Worm (Caenorhabditis elegans) whole organism, L2 larva: ENCODE results near the gene bath-29.
A peak's percentile ranks its signal among the peaks of the same experiment; 100 is the strongest.

Source experiments
- F13H6.1 ChIP-seq: sonication (generic microtip); optimal IDR thresholded peaks from 2 replicates; lab custom pipeline; 2016; ENCODE audit warnings: missing genetic modification characterization, missing compliant biosample characterization
- R02D3.7 ChIP-seq: fragments of 150-350 bp; optimal IDR thresholded peaks from 2 replicates; lab custom pipeline; 2014; ENCODE audit warnings: missing biosample characterization, missing genetic modification characterization
- Y55F3AM.14 ChIP-seq: fragments of 200-800 bp; sonication (Bioruptor generic); optimal IDR thresholded peaks from 2 replicates; lab custom pipeline; 2018; ENCODE audit warnings: mild to moderate bottlenecking, missing genetic modification characterization, missing compliant biosample characterization
- ZK546.5 ChIP-seq: sonication (generic microtip); optimal IDR thresholded peaks from 2 replicates; lab custom pipeline; 2017; ENCODE audit warnings: missing biosample characterization, missing genetic modification characterization
- aly-2 ChIP-seq: fragments of 150-350 bp; optimal IDR thresholded peaks from 2 replicates; lab custom pipeline; 2014; ENCODE audit warnings: missing biosample characterization, missing genetic modification characterization
- ama-1 ChIP-seq: fragments of 150-350 bp; optimal IDR thresholded peaks from 2 replicates; lab custom pipeline; 2018; ENCODE audit warnings: inconsistent platforms
- ceh-16 ChIP-seq: fragments of 150-350 bp; optimal IDR thresholded peaks from 2 replicates; lab custom pipeline; 2014; ENCODE audit warnings: missing biosample characterization, missing genetic modification characterization
- crh-2 ChIP-seq: sonication (generic microtip); optimal IDR thresholded peaks from 2 replicates; lab custom pipeline; 2017; ENCODE audit warnings: missing biosample characterization, missing genetic modification characterization
- egl-27 ChIP-seq: sonication (generic microtip); optimal IDR thresholded peaks from 3 replicates; lab custom pipeline; 2017; ENCODE audit warnings: missing biosample characterization, missing genetic modification reagents, missing genetic modification characterization
- elt-1 ChIP-seq: fragments of 150-350 bp; optimal IDR thresholded peaks from 2 replicates; lab custom pipeline; 2014; ENCODE audit warnings: missing biosample characterization, missing genetic modification characterization
- fos-1 ChIP-seq: fragments of 150-350 bp; optimal IDR thresholded peaks from 2 replicates; lab custom pipeline; 2014; ENCODE audit warnings: missing biosample characterization, missing genetic modification characterization
- gmeb-1 ChIP-seq: fragments of 150-350 bp; optimal IDR thresholded peaks from 2 replicates; lab custom pipeline; 2014; ENCODE audit warnings: missing biosample characterization, missing genetic modification characterization
- lin-13 ChIP-seq: fragments of 150-350 bp; optimal IDR thresholded peaks from 2 replicates; lab custom pipeline; 2014; ENCODE audit warnings: missing biosample characterization, missing genetic modification reagents, missing genetic modification characterization
- lin-39 ChIP-seq: fragments of 150-350 bp; optimal IDR thresholded peaks from 2 replicates; lab custom pipeline; 2014; ENCODE audit warnings: missing biosample characterization, missing genetic modification reagents, missing genetic modification characterization
- mdl-1 ChIP-seq, 2 experiments: fragments of 150-350 bp in 1 of 2; sonication (generic microtip) in 1 of 2; optimal IDR thresholded peaks; 2 replicates each; lab custom pipeline; 2017; ENCODE audit warnings: missing biosample characterization in 2 of 2, missing genetic modification characterization in 2 of 2
- nhr-10 ChIP-seq: sonication (generic microtip); optimal IDR thresholded peaks from 2 replicates; lab custom pipeline; 2017; ENCODE audit warnings: missing biosample characterization, missing genetic modification characterization
- nhr-12 ChIP-seq: fragments of 150-350 bp; optimal IDR thresholded peaks from 2 replicates; lab custom pipeline; 2014; ENCODE audit warnings: missing biosample characterization, missing genetic modification characterization
- nhr-23 ChIP-seq: fragments of 150-350 bp; optimal IDR thresholded peaks from 2 replicates; lab custom pipeline; 2014; ENCODE audit warnings: missing biosample characterization, missing genetic modification reagents, missing genetic modification characterization
- nhr-237 ChIP-seq: fragments of 150-350 bp; optimal IDR thresholded peaks from 2 replicates; lab custom pipeline; 2014; ENCODE audit warnings: missing biosample characterization, missing genetic modification characterization
- nhr-6 ChIP-seq: fragments of 150-350 bp; optimal IDR thresholded peaks from 2 replicates; lab custom pipeline; 2014; ENCODE audit warnings: missing biosample characterization, missing genetic modification characterization
- nhr-77 ChIP-seq: fragments of 150-350 bp; optimal IDR thresholded peaks from 2 replicates; lab custom pipeline; 2014; ENCODE audit warnings: missing biosample characterization, missing genetic modification characterization
- sma-9 ChIP-seq, 2 experiments: fragments of 150-350 bp in 1 of 2; sonication (generic microtip) in 1 of 2; optimal IDR thresholded peaks; 2 replicates each; lab custom pipeline; 2014 to 2016; ENCODE audit warnings: missing genetic modification characterization in 2 of 2, mild to moderate bottlenecking in 1 of 2, missing biosample characterization in 1 of 2, missing compliant biosample characterization in 1 of 2, missing genetic modification reagents in 1 of 2, moderate library complexity in 1 of 2
- snpc-4 ChIP-seq: fragments of 150-350 bp; optimal IDR thresholded peaks from 2 replicates; lab custom pipeline; 2014; ENCODE audit warnings: missing biosample characterization, missing genetic modification characterization
- unc-39 ChIP-seq: fragments of 150-350 bp; optimal IDR thresholded peaks from 2 replicates; lab custom pipeline; 2014; ENCODE audit warnings: missing biosample characterization, missing genetic modification characterization
- unc-55 ChIP-seq: fragments of 150-350 bp; sonication (generic microtip); optimal IDR thresholded peaks from 3 replicates; lab custom pipeline; 2014; ENCODE audit warnings: missing biosample characterization, missing genetic modification reagents, missing genetic modification characterization
- unc-62 ChIP-seq: fragments of 150-350 bp; optimal IDR thresholded peaks from 2 replicates; lab custom pipeline; 2014; ENCODE audit warnings: missing biosample characterization, missing genetic modification reagents, missing genetic modification characterization
- zag-1 ChIP-seq: fragments of 150-350 bp; optimal IDR thresholded peaks from 2 replicates; lab custom pipeline; 2014; ENCODE audit warnings: missing biosample characterization, missing genetic modification characterization
- ztf-11 ChIP-seq: sonication (generic microtip); optimal IDR thresholded peaks from 2 replicates; lab custom pipeline; 2017; ENCODE audit warnings: missing biosample characterization, missing genetic modification characterization

bath-29 gene

DNA sequence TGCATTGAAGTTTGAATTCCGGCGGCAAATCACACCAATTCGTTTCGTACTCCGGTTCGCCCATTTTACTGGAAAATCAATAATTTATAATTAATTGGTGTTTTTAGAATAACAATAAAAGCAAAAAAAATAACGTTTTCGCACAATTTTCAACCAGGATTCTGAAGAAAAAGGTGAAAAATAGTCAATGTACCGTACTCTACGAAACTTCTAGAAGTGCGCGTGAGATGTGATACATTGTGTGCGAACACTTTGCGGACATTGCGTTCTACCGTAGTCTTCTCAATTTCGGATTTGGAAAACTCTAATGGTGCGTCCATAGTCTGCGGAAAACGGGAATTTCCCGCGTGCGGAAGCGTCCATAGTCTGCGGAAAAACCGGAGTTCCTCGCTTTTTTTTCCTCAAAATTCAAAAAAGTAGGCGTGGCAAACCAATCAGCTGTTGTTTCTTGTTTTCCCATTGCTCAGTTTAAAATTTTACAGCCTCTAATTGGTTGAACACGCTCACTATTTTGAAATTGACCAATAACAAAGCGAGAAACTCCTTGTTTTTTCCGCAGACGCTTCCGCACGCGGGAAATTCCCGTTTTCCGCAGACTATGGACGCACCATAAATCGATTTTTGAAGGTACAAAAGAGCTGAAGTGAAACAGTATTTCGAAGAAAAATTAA lies at the start of gene bath-29, which contains the start of gene F14D2.14:
Gene bath-29 (plus strand): TSS at position 621 of the 671 bp plus-strand sequence.
Gene F14D2.14 (minus strand): TSS at position 51 of the 671 bp plus-strand sequence.
- TF ChIP-seq sma-9 (GFP tag; optimal IDR thresholded peaks at IDR 0.05; lab: Kevin White, UChicago), result no peak
- TF ChIP-seq sma-9 (tag; optimal IDR thresholded peaks at IDR 0.05; lab: Kevin White, UChicago), result no peak
- no peak for TF ChIP-seq unc-39 (tag; lab: Kevin White, UChicago)
- TF ChIP-seq nhr-6 (tag; lab: Kevin White, UChicago), result no peak
- no peak for TF ChIP-seq ztf-11
- TF ChIP-seq ama-1 (lab: Kevin White, UChicago), result no peak
- no peak for TF ChIP-seq nhr-12 (tag; lab: Kevin White, UChicago)
- no peak for TF ChIP-seq egl-27
- no peak for TF ChIP-seq unc-62
- no peak for TF ChIP-seq nhr-237 (tag; lab: Kevin White, UChicago)
- TF ChIP-seq unc-55 (GFP tag; lab: Kevin White, UChicago), result no peak

DNA sequence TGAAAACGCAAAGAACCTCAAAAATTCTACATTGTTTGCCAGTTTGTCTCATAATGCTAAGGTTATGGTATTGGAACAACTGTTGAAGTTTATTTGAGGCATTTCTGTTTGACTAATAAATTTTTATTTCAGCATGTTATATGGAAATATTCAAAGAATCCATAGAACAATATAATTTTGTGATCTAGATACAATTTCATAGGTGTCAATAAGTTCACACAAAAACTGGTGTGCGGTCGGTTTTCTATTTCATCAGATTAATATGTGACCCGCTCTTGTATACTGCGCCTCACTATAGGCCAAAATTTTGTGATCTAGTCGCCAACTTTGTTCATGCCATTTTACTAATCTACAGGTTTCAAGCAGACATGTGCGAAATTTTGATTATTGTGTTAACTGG lies 48.9 kb upstream of the bath-29 start, which contains the start of gene btb-22:
Gene btb-22 (plus strand): TSS at position 301 of the 400 bp plus-strand sequence.
- TF ChIP-seq nhr-10 (no peak), sma-9 (GFP tag; optimal IDR thresholded peaks at IDR 0.05; lab: Kevin White, UChicago) (no peak), sma-9 (tag; optimal IDR thresholded peaks at IDR 0.05; lab: Kevin White, UChicago) (no peak), nhr-23 (tag; lab: Kevin White, UChicago) (no peak), elt-1 (tag; lab: Kevin White, UChicago) (no peak), egl-27 (no peak), gmeb-1 (tag; lab: Kevin White, UChicago) (no peak), nhr-237 (tag; lab: Kevin White, UChicago) (no peak), snpc-4 (tag; lab: Kevin White, UChicago) (no peak), ceh-16 (no peak), lin-13 (no peak), unc-55 (GFP tag; lab: Kevin White, UChicago) (no peak), F13H6.1 (tag; lab: Kevin White, UChicago) (no peak), unc-62 (no peak), mdl-1 (tag; optimal IDR thresholded peaks at IDR 0.05; lab: Kevin White, UChicago) (no peak), nhr-12 (tag; lab: Kevin White, UChicago) (no peak), unc-39 (tag; lab: Kevin White, UChicago) (no peak), ZK546.5 (tag; lab: Kevin White, UChicago) (no peak), Y55F3AM.14 (GFP tag; lab: Kevin White, UChicago) (no peak)

DNA sequence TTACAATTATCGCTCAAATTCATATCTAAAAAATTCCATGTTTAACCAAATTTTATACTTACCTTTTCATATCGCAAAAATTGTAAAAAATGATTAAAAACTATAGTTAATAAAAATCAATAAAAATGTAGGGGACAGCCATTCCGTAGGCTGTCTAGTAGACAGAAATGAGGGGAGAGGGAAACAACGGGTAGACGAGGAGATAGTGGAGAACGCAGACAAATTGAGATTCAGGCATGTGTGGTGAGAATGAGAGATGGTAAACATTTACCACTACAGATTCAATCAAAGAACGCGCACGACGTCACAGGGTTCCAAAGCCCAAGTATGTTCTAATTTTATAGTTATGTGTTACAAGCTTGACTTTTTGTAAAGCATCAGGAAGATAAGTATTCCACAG lies 44.8 kb upstream of the bath-29 start:
- TF ChIP-seq unc-55 (GFP tag; lab: Kevin White, UChicago) (peak; percentile 34), crh-2 (tag; lab: Kevin White, UChicago) (no peak)

DNA sequence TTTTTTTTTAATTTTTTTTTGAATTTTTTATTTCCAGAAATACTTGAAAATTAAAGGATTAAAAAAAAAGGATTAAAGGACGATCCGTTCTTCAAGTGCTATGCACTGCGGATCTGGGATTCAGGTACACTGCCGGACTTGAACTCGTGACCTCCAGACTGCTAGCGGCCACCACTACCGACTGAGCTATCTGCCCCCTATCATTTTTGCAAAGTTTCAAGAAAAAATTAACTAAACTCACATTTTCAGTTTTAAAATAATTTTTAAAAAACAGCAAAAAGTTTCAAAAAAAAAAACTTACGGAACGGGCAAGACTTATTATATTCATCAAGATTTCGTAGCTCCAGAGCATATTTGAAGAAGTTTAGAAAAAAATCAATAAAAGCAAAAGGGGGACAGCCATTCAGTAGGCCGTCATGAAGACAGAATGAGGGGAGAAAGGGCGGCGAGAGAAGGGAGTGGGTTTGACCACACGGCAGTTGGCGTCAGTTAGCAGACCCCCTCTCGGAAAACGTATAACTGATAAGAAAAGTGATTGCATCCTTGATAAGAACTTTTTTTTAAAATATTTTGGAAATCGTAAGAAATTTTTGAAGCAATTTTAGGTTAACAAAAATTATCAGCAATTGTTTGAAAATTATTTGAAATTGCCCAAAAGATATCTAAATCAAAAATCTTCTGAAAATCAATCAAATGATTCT lies 37.3 kb upstream of the bath-29 start:
- TF ChIP-seq fos-1 (tag; lab: Kevin White, UChicago) (peak; percentile 34), lin-13 (no peak)

DNA sequence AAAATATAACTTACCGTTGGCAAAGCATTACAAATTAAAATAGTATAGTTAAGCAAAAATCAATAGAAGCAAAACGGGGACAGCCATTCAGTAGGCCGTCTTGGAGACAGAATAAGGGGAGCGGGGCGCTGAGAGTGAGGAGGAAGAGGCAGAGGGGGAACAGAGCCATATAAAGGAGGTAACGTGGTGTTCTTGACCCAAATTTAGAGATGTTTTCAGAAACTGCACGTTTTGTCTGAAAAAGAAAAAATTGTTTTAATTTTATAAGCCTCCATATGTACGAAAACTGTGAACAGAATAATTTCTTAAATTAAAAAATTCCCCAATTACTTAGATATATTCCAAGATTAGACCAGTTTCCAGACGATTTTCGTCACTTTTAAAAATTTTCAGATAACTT lies 34.9 kb upstream of the bath-29 start, which contains the start of gene F39E9.6:
Gene F39E9.6 (minus strand): TSS at position 101 of the 400 bp plus-strand sequence.
- TF ChIP-seq aly-2 (tag; lab: Kevin White, UChicago) (no peak), elt-1 (tag; lab: Kevin White, UChicago) (no peak), unc-55 (GFP tag; lab: Kevin White, UChicago) (no peak), unc-39 (tag; lab: Kevin White, UChicago) (no peak), nhr-6 (tag; lab: Kevin White, UChicago) (no peak), R02D3.7 (no peak), zag-1 (no peak), nhr-77 (tag; lab: Kevin White, UChicago) (no peak), lin-39 (tag; lab: Kevin White, UChicago) (no peak)

DNA sequence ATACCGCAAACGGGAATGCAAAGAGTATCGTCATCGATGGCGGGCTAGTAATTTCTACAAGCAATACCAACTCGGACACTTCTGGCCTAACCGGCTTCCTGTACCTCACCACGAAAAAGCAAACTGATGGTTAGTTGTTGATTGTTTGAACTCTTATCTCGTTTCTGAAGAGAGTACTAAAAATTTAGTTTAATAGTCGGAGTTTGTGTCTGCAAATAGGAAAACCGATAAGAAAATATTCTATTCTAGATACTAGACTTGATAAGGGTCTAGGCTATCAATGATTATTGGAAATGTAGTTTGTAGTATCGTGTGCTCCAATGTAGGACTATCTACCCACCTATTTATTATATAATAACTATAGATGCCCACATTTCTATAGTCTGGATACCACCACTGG lies 29.5 kb upstream of the bath-29 start:
- TF ChIP-seq ZK546.5 (tag; lab: Kevin White, UChicago), result no peak
- TF ChIP-seq sma-9 (GFP tag; optimal IDR thresholded peaks at IDR 0.05; lab: Kevin White, UChicago), result peak; percentile 0
- TF ChIP-seq sma-9 (tag; optimal IDR thresholded peaks at IDR 0.05; lab: Kevin White, UChicago), result no peak
